Worm (Caenorhabditis elegans) whole organism, young adult: ENCODE results near the gene T01H3.3.

Experiments
- B0261.1 ChIP-seq: sonication (generic microtip); optimal IDR thresholded peaks from 2 replicates; lab custom pipeline; 2016; ENCODE audit warnings: mild to moderate bottlenecking, missing genetic modification characterization, moderate library complexity, missing compliant biosample characterization
- C17E4.6 ChIP-seq: fragments of 200-800 bp; sonication (Bioruptor generic); IDR thresholded peaks from 2 replicates; pipeline ENCODE4 v1.3.6; 2022; ENCODE audit warnings: missing genetic modification reagents, missing genetic modification characterization, missing compliant biosample characterization
- F52B5.7 ChIP-seq: sonication (generic microtip); optimal IDR thresholded peaks from 2 replicates; lab custom pipeline; 2016; ENCODE audit warnings: mild to moderate bottlenecking, missing genetic modification characterization, missing compliant biosample characterization
- F55B11.4 ChIP-seq: sonication (generic microtip); optimal IDR thresholded peaks from 2 replicates; lab custom pipeline; 2016; ENCODE audit warnings: missing compliant biosample characterization, missing genetic modification characterization, borderline replicate concordance; ENCODE audit not compliant: insufficient read depth
- akir-1 ChIP-seq: fragments of 200-800 bp; sonication (Bioruptor generic); optimal IDR thresholded peaks from 2 replicates; lab custom pipeline; 2018; ENCODE audit warnings: mild to moderate bottlenecking, missing genetic modification characterization, moderate library complexity, missing compliant biosample characterization
- aptf-2 ChIP-seq: fragments of 200-800 bp; sonication (Bioruptor generic); conservative IDR thresholded peaks from 2 replicates; pipeline ENCODE4 v1.3.6; 2022; ENCODE audit warnings: missing genetic modification reagents, missing genetic modification characterization, missing compliant biosample characterization
- atf-7 ChIP-seq: sonication (generic microtip); optimal IDR thresholded peaks from 2 replicates; lab custom pipeline; 2017; ENCODE audit warnings: mild to moderate bottlenecking, missing genetic modification characterization, missing compliant biosample characterization
- attf-5 ChIP-seq: fragments of 200-800 bp; sonication (Bioruptor generic); optimal IDR thresholded peaks from 2 replicates; lab custom pipeline; 2018; ENCODE audit warnings: mild to moderate bottlenecking, missing genetic modification characterization, missing compliant biosample characterization
- attf-6 ChIP-seq: fragments of 200-800 bp; sonication (Bioruptor generic); IDR thresholded peaks from 2 replicates; pipeline ENCODE4 v1.3.6; 2022; ENCODE audit warnings: missing genetic modification reagents, missing genetic modification characterization, missing compliant biosample characterization
- bed-1 ChIP-seq: fragments of 200-800 bp; sonication (Bioruptor generic); IDR thresholded peaks from 2 replicates; pipeline ENCODE4 v1.3.6; 2022; ENCODE audit warnings: missing genetic modification reagents, missing genetic modification characterization, missing compliant biosample characterization
- ccch-3 ChIP-seq: fragments of 200-800 bp; sonication (Bioruptor generic); optimal IDR thresholded peaks from 2 replicates; lab custom pipeline; 2018; ENCODE audit warnings: mild to moderate bottlenecking, missing genetic modification characterization, missing compliant biosample characterization
- cebp-2 ChIP-seq: fragments of 200-800 bp; sonication (Bioruptor generic); IDR thresholded peaks from 2 replicates; pipeline ENCODE4 v1.3.6; 2022; ENCODE audit warnings: missing genetic modification characterization, missing compliant biosample characterization
- ceh-40 ChIP-seq: fragments of 200-800 bp; sonication (Bioruptor generic); IDR thresholded peaks from 2 replicates; pipeline ENCODE4 v1.3.6; 2022; ENCODE audit warnings: missing genetic modification characterization, missing compliant biosample characterization
- ceh-79 ChIP-seq: sonication (generic microtip); optimal IDR thresholded peaks from 2 replicates; lab custom pipeline; 2017; ENCODE audit warnings: mild to moderate bottlenecking, missing genetic modification characterization, missing compliant biosample characterization
- die-1 ChIP-seq: sonication (generic microtip); optimal IDR thresholded peaks from 2 replicates; lab custom pipeline; 2016; ENCODE audit warnings: missing genotype, mild to moderate bottlenecking, missing genetic modification characterization, missing compliant biosample characterization
- dpff-1 ChIP-seq: sonication (generic microtip); optimal IDR thresholded peaks from 2 replicates; lab custom pipeline; 2017; ENCODE audit warnings: mild to moderate bottlenecking, missing genetic modification characterization, missing compliant biosample characterization
- egl-44 ChIP-seq: fragments of 200-800 bp; sonication (Bioruptor generic); IDR thresholded peaks from 2 replicates; pipeline ENCODE4 v1.3.6; 2022; ENCODE audit warnings: missing genetic modification reagents, missing genetic modification characterization, missing compliant biosample characterization
- fkh-3 ChIP-seq: sonication (generic microtip); optimal IDR thresholded peaks from 2 replicates; lab custom pipeline; 2016; ENCODE audit warnings: mild to moderate bottlenecking, missing genetic modification characterization, missing compliant biosample characterization
- him-1 ChIP-seq: sonication (generic microtip); optimal IDR thresholded peaks from 2 replicates; lab custom pipeline; 2016; ENCODE audit warnings: missing genotype, missing genetic modification reagents, missing genetic modification characterization, missing compliant biosample characterization
- hsf-1 ChIP-seq: fragments of 200-800 bp; sonication (Bioruptor generic); IDR thresholded peaks from 2 replicates; pipeline ENCODE4 v1.3.6; 2022; ENCODE audit warnings: missing genetic modification reagents, missing genetic modification characterization, missing compliant biosample characterization
- lag-1 ChIP-seq: fragments of 200-800 bp; sonication (Bioruptor generic); IDR thresholded peaks from 2 replicates; pipeline ENCODE4 v1.3.6; 2022; ENCODE audit warnings: missing genetic modification reagents, missing genetic modification characterization, missing compliant biosample characterization
- let-607 ChIP-seq, 2 experiments: fragments of 200-800 bp in 1 of 2; sonication (Bioruptor generic) in 1 of 2; sonication (generic microtip) in 1 of 2; optimal IDR thresholded peaks; 2 replicates each; lab custom pipeline; 2016 to 2018; ENCODE audit warnings: mild to moderate bottlenecking in 2 of 2, missing compliant biosample characterization in 2 of 2, missing genetic modification characterization in 2 of 2, moderate library complexity in 2 of 2, missing genotype in 1 of 2
- lin-26 ChIP-seq: fragments of 200-800 bp; sonication (Bioruptor generic); IDR thresholded peaks from 2 replicates; pipeline ENCODE4 v1.3.6; 2022; ENCODE audit warnings: missing genetic modification reagents, missing genetic modification characterization, missing compliant biosample characterization
- madf-8 ChIP-seq: fragments of 200-800 bp; sonication (Bioruptor generic); conservative IDR thresholded peaks from 2 replicates; pipeline ENCODE4 v1.3.6; 2022; ENCODE audit warnings: missing genetic modification reagents, missing genetic modification characterization, missing compliant biosample characterization
- mxl-1 ChIP-seq: sonication (generic microtip); optimal IDR thresholded peaks from 2 replicates; lab custom pipeline; 2016; ENCODE audit warnings: missing genetic modification characterization, missing compliant biosample characterization
- pbrm-1 ChIP-seq: fragments of 200-800 bp; sonication (Bioruptor generic); IDR thresholded peaks from 2 replicates; pipeline ENCODE4 v1.3.6; 2022; ENCODE audit warnings: missing genetic modification reagents, missing genetic modification characterization, missing compliant biosample characterization
- pha-4 ChIP-seq: fragments of 150-350 bp; sonication (generic microtip); optimal IDR thresholded peaks from 2 replicates; lab custom pipeline; 2014; ENCODE audit warnings: missing biosample characterization, missing genetic modification reagents, missing genetic modification characterization
- sdz-38 ChIP-seq: sonication (generic microtip); optimal IDR thresholded peaks from 2 replicates; lab custom pipeline; 2016; ENCODE audit warnings: missing genotype, missing genetic modification characterization, missing compliant biosample characterization
- snpc-1.3 ChIP-seq: sonication (generic microtip); optimal IDR thresholded peaks from 2 replicates; lab custom pipeline; 2017; ENCODE audit warnings: missing genetic modification characterization, mild to moderate bottlenecking, missing compliant biosample characterization, antibody characterized with exemption, moderate library complexity, missing genotype, missing genetic modification reagents; ENCODE audit not compliant: insufficient read depth
- zfh-2 ChIP-seq: fragments of 200-800 bp; sonication (Bioruptor generic); conservative IDR thresholded peaks from 2 replicates; pipeline ENCODE4 v1.3.6; 2022; ENCODE audit warnings: missing genetic modification reagents, missing genetic modification characterization, missing compliant biosample characterization
- zim-3 ChIP-seq: sonication (generic microtip); optimal IDR thresholded peaks from 2 replicates; lab custom pipeline; 2017; ENCODE audit warnings: mild to moderate bottlenecking, missing genetic modification characterization, moderate library complexity, missing compliant biosample characterization
- ztf-18 ChIP-seq: sonication (generic microtip); optimal IDR thresholded peaks from 2 replicates; lab custom pipeline; 2016; ENCODE audit warnings: missing genotype, mild to moderate bottlenecking, missing genetic modification characterization, missing compliant biosample characterization
- ztf-25 ChIP-seq: fragments of 200-800 bp; sonication (Bioruptor generic); IDR thresholded peaks from 2 replicates; pipeline ENCODE4 v1.3.6; 2022; ENCODE audit warnings: missing genetic modification reagents, missing genetic modification characterization, missing compliant biosample characterization
- ztf-26 ChIP-seq: sonication (generic microtip); optimal IDR thresholded peaks from 2 replicates; lab custom pipeline; 2017; ENCODE audit warnings: missing genetic modification characterization, missing compliant biosample characterization
- ztf-28 ChIP-seq: fragments of 200-800 bp; sonication (Bioruptor generic); IDR thresholded peaks from 2 replicates; pipeline ENCODE4 v1.3.6; 2022; ENCODE audit warnings: missing genetic modification reagents, missing genetic modification characterization, missing compliant biosample characterization

T01H3.3 gene

DNA sequence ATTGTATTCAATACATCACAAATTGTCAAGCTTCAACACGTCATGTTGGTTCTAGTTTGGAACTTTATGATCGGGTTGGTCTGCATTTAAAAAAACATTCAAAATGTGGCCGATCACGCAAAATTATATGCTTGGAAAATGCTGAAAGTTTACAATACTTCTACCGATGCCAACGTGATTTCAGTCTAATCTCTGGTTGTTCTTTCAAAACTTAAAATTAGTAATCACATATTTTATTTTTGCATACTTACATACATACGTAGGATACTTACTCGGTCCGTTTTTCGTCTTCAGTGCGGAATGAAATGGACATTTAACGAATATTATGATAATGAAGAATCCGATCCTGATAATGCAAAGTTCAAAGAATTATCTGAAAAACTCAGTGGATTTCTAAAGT is 48.6 kb downstream of the T01H3.3 start, which contains the start of gene srw-62:
Gene srw-62 (plus strand): TSS at position 301 of the 400 bp plus-strand sequence.
- TF ChIP-seq snpc-1.3 (tag; lab: Kevin White, UChicago) (no peak), ztf-25 (no peak), F52B5.7 (tag; lab: Kevin White, UChicago) (no peak), atf-7 (tag; lab: Kevin White, UChicago) (no peak), let-607 (tag; optimal IDR thresholded peaks at IDR 0.05; lab: Kevin White, UChicago) (no peak), lin-26 (GFP tag; lab: Robert Waterston, UW) (no peak), ztf-28 (GFP tag; lab: Robert Waterston, UW) (no peak), akir-1 (no peak), attf-5 (GFP tag; lab: Kevin White, UChicago) (no peak), lag-1 (GFP tag; lab: Robert Waterston, UW) (no peak), die-1 (tag; lab: Kevin White, UChicago) (no peak), ccch-3 (GFP tag; lab: Kevin White, UChicago) (no peak), bed-1 (no peak), F55B11.4 (no peak), attf-6 (no peak), pha-4 (tag; lab: Kevin White, UChicago) (no peak), pbrm-1 (GFP tag; lab: Robert Waterston, UW) (no peak)

DNA sequence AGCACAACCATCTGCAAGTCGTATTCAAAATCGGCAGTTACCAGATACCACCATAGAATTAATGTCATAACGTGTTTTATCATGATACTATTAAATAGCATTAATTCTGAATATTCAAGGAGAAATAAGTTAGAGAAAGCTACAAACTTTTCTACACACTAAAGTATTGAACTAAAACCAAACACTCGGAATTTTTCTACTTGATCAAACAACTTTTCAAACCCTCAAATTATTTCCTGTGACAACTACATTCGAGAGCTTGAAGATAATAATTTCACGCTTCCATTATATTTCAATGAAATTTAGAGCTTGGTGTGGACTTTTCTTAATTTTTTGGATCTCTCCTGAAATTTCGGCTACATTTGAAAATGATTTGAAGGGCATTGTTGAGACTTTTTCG is 51.2 kb downstream of the T01H3.3 start, which contains the start of gene irld-47:
Gene irld-47 (minus strand): TSS at position 101 of the 400 bp plus-strand sequence.
- TF ChIP-seq ztf-26 (tag; lab: Kevin White, UChicago) (no peak), zim-3 (tag; lab: Kevin White, UChicago) (no peak), ceh-40 (GFP tag; lab: Robert Waterston, UW) (no peak), mxl-1 (tag; lab: Kevin White, UChicago) (no peak), cebp-2 (no peak), fkh-3 (tag; lab: Kevin White, UChicago) (no peak), F52B5.7 (tag; lab: Kevin White, UChicago) (no peak), dpff-1 (tag; lab: Kevin White, UChicago) (no peak), C17E4.6 (GFP tag; lab: Robert Waterston, UW) (no peak), madf-8 (no peak), hsf-1 (GFP tag; lab: Robert Waterston, UW) (no peak), ceh-79 (no peak), sdz-38 (tag; lab: Kevin White, UChicago) (no peak), B0261.1 (tag; lab: Kevin White, UChicago) (no peak), egl-44 (GFP tag; lab: Robert Waterston, UW) (no peak), ztf-18 (tag; lab: Kevin White, UChicago) (no peak), zfh-2 (no peak), aptf-2 (GFP tag; lab: Robert Waterston, UW) (no peak), him-1 (tag; lab: Kevin White, UChicago) (no peak)
